Worm (Caenorhabditis elegans) whole organism, young adult: ENCODE measurements around the gene C53B4.3.

Experiments used
- B0261.1 ChIP-seq: sonication (generic microtip); optimal IDR thresholded peaks from 2 replicates; lab custom pipeline; 2016; ENCODE audit warnings: mild to moderate bottlenecking, missing genetic modification characterization, moderate library complexity, missing compliant biosample characterization
- F22D6.2 ChIP-seq: sonication (generic microtip); optimal IDR thresholded peaks from 2 replicates; lab custom pipeline; 2016; ENCODE audit warnings: mild to moderate bottlenecking, missing genetic modification characterization, missing compliant biosample characterization
- ZK185.1 ChIP-seq: sonication (generic microtip); optimal IDR thresholded peaks from 2 replicates; lab custom pipeline; 2016; ENCODE audit warnings: mild to moderate bottlenecking, missing genetic modification characterization, missing compliant biosample characterization; ENCODE audit not compliant: poor library complexity, severe bottlenecking
- aptf-3 ChIP-seq: fragments of 200-800 bp; sonication (Bioruptor generic); IDR thresholded peaks from 2 replicates; pipeline ENCODE4 v1.3.6; 2022; ENCODE audit warnings: missing genetic modification characterization, missing compliant biosample characterization
- atf-7 ChIP-seq: sonication (generic microtip); optimal IDR thresholded peaks from 2 replicates; lab custom pipeline; 2017; ENCODE audit warnings: mild to moderate bottlenecking, missing genetic modification characterization, missing compliant biosample characterization
- cebp-2 ChIP-seq: fragments of 200-800 bp; sonication (Bioruptor generic); IDR thresholded peaks from 2 replicates; pipeline ENCODE4 v1.3.6; 2022; ENCODE audit warnings: missing genetic modification characterization, missing compliant biosample characterization
- efl-1 ChIP-seq: fragments of 150-350 bp; optimal IDR thresholded peaks from 2 replicates; lab custom pipeline; 2014; ENCODE audit warnings: missing biosample characterization, missing genetic modification reagents, missing genetic modification characterization
- hsf-1 ChIP-seq: fragments of 200-800 bp; sonication (Bioruptor generic); IDR thresholded peaks from 2 replicates; pipeline ENCODE4 v1.3.6; 2022; ENCODE audit warnings: missing genetic modification reagents, missing genetic modification characterization, missing compliant biosample characterization
- let-526 ChIP-seq: fragments of 200-800 bp; sonication (Bioruptor generic); IDR thresholded peaks from 2 replicates; pipeline ENCODE4 v1.3.6; 2022; ENCODE audit warnings: missing genetic modification reagents, missing genetic modification characterization, missing compliant biosample characterization
- pha-4 ChIP-seq: fragments of 150-350 bp; sonication (generic microtip); optimal IDR thresholded peaks from 2 replicates; lab custom pipeline; 2014; ENCODE audit warnings: missing biosample characterization, missing genetic modification reagents, missing genetic modification characterization
- sdz-38 ChIP-seq: sonication (generic microtip); optimal IDR thresholded peaks from 2 replicates; lab custom pipeline; 2016; ENCODE audit warnings: missing genotype, missing genetic modification characterization, missing compliant biosample characterization
- ztf-26 ChIP-seq: sonication (generic microtip); optimal IDR thresholded peaks from 2 replicates; lab custom pipeline; 2017; ENCODE audit warnings: missing genetic modification characterization, missing compliant biosample characterization
- ztf-3 ChIP-seq: fragments of 200-800 bp; sonication (Bioruptor generic); optimal IDR thresholded peaks from 2 replicates; lab custom pipeline; 2018; ENCODE audit warnings: mild to moderate bottlenecking, missing genetic modification characterization, missing compliant biosample characterization

DNA sequence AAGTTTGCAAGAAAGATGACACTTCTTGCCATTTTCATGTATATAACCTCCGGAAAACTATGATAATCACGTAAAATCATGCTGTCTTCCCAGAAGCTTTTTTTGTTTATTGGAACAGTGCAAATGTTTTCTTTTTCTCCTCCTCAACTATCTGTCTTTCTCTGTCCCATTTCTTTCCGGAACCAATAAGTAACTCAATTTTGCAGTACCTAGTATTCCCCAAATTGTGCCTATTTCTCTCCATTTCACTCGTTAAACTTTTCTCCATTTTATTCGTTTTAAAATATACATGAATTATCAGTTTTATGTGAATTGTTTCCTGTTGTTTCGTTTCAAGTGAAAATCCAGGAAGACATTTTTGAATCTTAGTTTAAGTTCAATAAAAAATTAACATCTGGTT is 30.1 kb downstream of the C53B4.3 start:
- no peak for TF ChIP-seq cebp-2 (GFP tag; lab: Robert Waterston, UW)
- TF ChIP-seq hsf-1 (GFP tag; lab: Robert Waterston, UW) = no peak
- TF ChIP-seq pha-4 = no peak
- TF ChIP-seq B0261.1 (tag; lab: Kevin White, UChicago) = no peak
- no peak for TF ChIP-seq aptf-3 (GFP tag; lab: Robert Waterston, UW)
- no peak for TF ChIP-seq let-526
- no peak for TF ChIP-seq ztf-26 (tag; lab: Kevin White, UChicago)
- no peak for TF ChIP-seq ztf-3 (GFP tag; lab: Kevin White, UChicago)
- TF ChIP-seq F22D6.2 (tag; lab: Kevin White, UChicago) = no peak
- no peak for TF ChIP-seq sdz-38 (tag; lab: Kevin White, UChicago)
- no peak for TF ChIP-seq atf-7
- no peak for TF ChIP-seq ZK185.1 (tag; lab: Kevin White, UChicago)
- no peak for TF ChIP-seq efl-1 (GFP tag; lab: Kevin White, UChicago)
